Worm (Caenorhabditis elegans) whole organism, L2 larva: ENCODE results near the gene T04F3.3.
A peak's percentile ranks its signal among the peaks of the same experiment; 100 is the strongest.

Experiments
- F13H6.1 ChIP-seq: sonication (generic microtip); optimal IDR thresholded peaks from 2 replicates; lab custom pipeline; 2016; ENCODE audit warnings: missing genetic modification characterization, missing compliant biosample characterization
- ZK546.5 ChIP-seq: sonication (generic microtip); optimal IDR thresholded peaks from 2 replicates; lab custom pipeline; 2017; ENCODE audit warnings: missing biosample characterization, missing genetic modification characterization
- crh-2 ChIP-seq: sonication (generic microtip); optimal IDR thresholded peaks from 2 replicates; lab custom pipeline; 2017; ENCODE audit warnings: missing biosample characterization, missing genetic modification characterization
- elt-3 ChIP-seq: sonication (generic microtip); optimal IDR thresholded peaks from 2 replicates; lab custom pipeline; 2017; ENCODE audit warnings: missing biosample characterization, missing genetic modification characterization
- lin-39 ChIP-seq: fragments of 150-350 bp; optimal IDR thresholded peaks from 2 replicates; lab custom pipeline; 2014; ENCODE audit warnings: missing biosample characterization, missing genetic modification reagents, missing genetic modification characterization
- nhr-10 ChIP-seq: sonication (generic microtip); optimal IDR thresholded peaks from 2 replicates; lab custom pipeline; 2017; ENCODE audit warnings: missing biosample characterization, missing genetic modification characterization
- nhr-77 ChIP-seq: fragments of 150-350 bp; optimal IDR thresholded peaks from 2 replicates; lab custom pipeline; 2014; ENCODE audit warnings: missing biosample characterization, missing genetic modification characterization
- snpc-4 ChIP-seq: fragments of 150-350 bp; optimal IDR thresholded peaks from 2 replicates; lab custom pipeline; 2014; ENCODE audit warnings: missing biosample characterization, missing genetic modification characterization
- unc-62 ChIP-seq: fragments of 150-350 bp; optimal IDR thresholded peaks from 2 replicates; lab custom pipeline; 2014; ENCODE audit warnings: missing biosample characterization, missing genetic modification reagents, missing genetic modification characterization
- ztf-4 ChIP-seq: fragments of 150-350 bp; optimal IDR thresholded peaks from 2 replicates; lab custom pipeline; 2014; ENCODE audit warnings: missing biosample characterization, missing genetic modification characterization

ce11 chrV:11809935-11810334, 51.2 kb downstream of the T04F3.3 start:
- no peak for TF ChIP-seq unc-62 (GFP tag; lab: Kevin White, UChicago)
- no peak for TF ChIP-seq nhr-77 (tag; lab: Kevin White, UChicago)
- no peak for TF ChIP-seq snpc-4
- TF ChIP-seq crh-2 (tag; lab: Kevin White, UChicago): peak; percentile 18
- no peak for TF ChIP-seq elt-3
- TF ChIP-seq ztf-4 (tag; lab: Kevin White, UChicago): no peak
- no peak for TF ChIP-seq ZK546.5
- no peak for TF ChIP-seq F13H6.1 (tag; lab: Kevin White, UChicago)
- TF ChIP-seq nhr-10 (tag; lab: Kevin White, UChicago): no peak
- TF ChIP-seq lin-39 (tag; lab: Kevin White, UChicago): no peak
